Worm (Caenorhabditis elegans): ENCODE results near the gene rnf-121.

DNA sequence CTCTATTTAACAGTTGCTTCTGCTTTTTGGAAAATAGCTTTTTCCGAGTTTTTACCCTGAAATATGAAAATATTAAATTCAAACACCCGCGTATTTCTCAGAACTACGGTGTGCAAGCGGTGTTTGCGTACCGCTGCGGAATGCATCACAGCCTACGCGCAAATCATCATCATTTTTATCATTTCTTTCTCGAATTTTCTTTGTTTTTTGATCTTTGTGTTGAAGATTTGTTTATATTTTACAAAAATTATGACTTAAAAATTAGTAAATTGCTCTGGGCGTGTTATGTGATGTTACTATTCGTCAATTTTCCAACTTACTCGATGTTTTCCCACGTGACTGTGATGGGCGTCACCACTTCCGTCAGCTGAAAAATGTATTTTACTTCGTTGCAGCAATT, 19.8 kb downstream of the rnf-121 start:
- TF ChIP-seq W03F9.2 (tag; optimal IDR thresholded peaks at IDR 0.05), result peak; percentile 73
- no peak for TF ChIP-seq him-1 (tag; optimal IDR thresholded peaks at IDR 0.05)
- no peak for TF ChIP-seq dao-5 (tag; optimal IDR thresholded peaks at IDR 0.05)

Measured in whole organism, L4/young adult.